Worm (Caenorhabditis elegans) whole organism, young adult: Measurements from ENCODE around the gene ceh-10.

Experiments used
- B0019.2 ChIP-seq: fragments of 200-800 bp; sonication (Bioruptor generic); conservative IDR thresholded peaks from 2 replicates; pipeline ENCODE4 v1.3.6; 2022; ENCODE audit warnings: missing genetic modification reagents, missing genetic modification characterization, missing compliant biosample characterization
- B0261.1 ChIP-seq: sonication (generic microtip); optimal IDR thresholded peaks from 2 replicates; lab custom pipeline; 2016; ENCODE audit warnings: mild to moderate bottlenecking, missing genetic modification characterization, moderate library complexity, missing compliant biosample characterization
- B0336.3 ChIP-seq: fragments of 200-800 bp; sonication (Bioruptor generic); IDR thresholded peaks from 2 replicates; pipeline ENCODE4 v1.3.6; 2022; ENCODE audit warnings: missing genetic modification characterization, missing compliant biosample characterization
- C17E4.6 ChIP-seq: fragments of 200-800 bp; sonication (Bioruptor generic); IDR thresholded peaks from 2 replicates; pipeline ENCODE4 v1.3.6; 2022; ENCODE audit warnings: missing genetic modification reagents, missing genetic modification characterization, missing compliant biosample characterization
- F22D6.2 ChIP-seq: sonication (generic microtip); optimal IDR thresholded peaks from 2 replicates; lab custom pipeline; 2016; ENCODE audit warnings: mild to moderate bottlenecking, missing genetic modification characterization, missing compliant biosample characterization
- F37B4.10 ChIP-seq: fragments of 200-800 bp; sonication (Bioruptor generic); IDR thresholded peaks from 2 replicates; pipeline ENCODE4 v1.3.6; 2022; ENCODE audit warnings: missing genetic modification characterization, missing compliant biosample characterization
- F49E8.2 ChIP-seq: sonication (generic microtip); optimal IDR thresholded peaks from 3 replicates; lab custom pipeline; 2017; ENCODE audit warnings: missing genetic modification characterization, mild to moderate bottlenecking, missing compliant biosample characterization, antibody characterized with exemption, moderate library complexity; ENCODE audit not compliant: insufficient read depth
- K11D2.4 ChIP-seq: fragments of 200-800 bp; sonication (Bioruptor generic); IDR thresholded peaks from 2 replicates; pipeline ENCODE4 v1.3.6; 2022; ENCODE audit warnings: missing genetic modification reagents, missing genetic modification characterization, missing compliant biosample characterization
- T26A5.8 ChIP-seq: sonication (generic microtip); optimal IDR thresholded peaks from 2 replicates; lab custom pipeline; 2016; ENCODE audit warnings: missing genetic modification characterization, missing compliant biosample characterization
- Y53G8AR.9 ChIP-seq: fragments of 200-800 bp; sonication (Bioruptor generic); conservative IDR thresholded peaks from 2 replicates; pipeline ENCODE4 v1.3.6; 2022; ENCODE audit warnings: missing genetic modification reagents, missing genetic modification characterization, missing compliant biosample characterization
- Y67H2A.10 ChIP-seq: fragments of 200-800 bp; sonication (Bioruptor generic); conservative IDR thresholded peaks from 2 replicates; pipeline ENCODE4 v1.3.6; 2022; ENCODE audit warnings: missing genetic modification reagents, missing genetic modification characterization, missing compliant biosample characterization
- Y79H2A.3 ChIP-seq: fragments of 200-800 bp; sonication (Bioruptor generic); conservative IDR thresholded peaks from 2 replicates; pipeline ENCODE4 v1.3.6; 2022; ENCODE audit warnings: missing genetic modification reagents, missing genetic modification characterization, missing compliant biosample characterization
- Y95B8A.8 ChIP-seq: fragments of 200-800 bp; sonication (Bioruptor generic); IDR thresholded peaks from 2 replicates; pipeline ENCODE4 v1.3.6; 2022; ENCODE audit warnings: missing genetic modification reagents, missing genetic modification characterization, missing compliant biosample characterization
- aptf-2 ChIP-seq: fragments of 200-800 bp; sonication (Bioruptor generic); conservative IDR thresholded peaks from 2 replicates; pipeline ENCODE4 v1.3.6; 2022; ENCODE audit warnings: missing genetic modification reagents, missing genetic modification characterization, missing compliant biosample characterization
- bed-1 ChIP-seq: fragments of 200-800 bp; sonication (Bioruptor generic); IDR thresholded peaks from 2 replicates; pipeline ENCODE4 v1.3.6; 2022; ENCODE audit warnings: missing genetic modification reagents, missing genetic modification characterization, missing compliant biosample characterization
- cebp-1 ChIP-seq, 2 experiments: fragments of 200-800 bp in 1 of 2; sonication (Bioruptor generic) in 1 of 2; sonication (generic microtip) in 1 of 2; IDR thresholded peaks in 1 of 2; optimal IDR thresholded peaks in 1 of 2; 2 replicates each; pipeline versions ENCODE4 v1.3.6 to Lab custom; 2017 to 2022; ENCODE audit warnings: missing compliant biosample characterization in 2 of 2, missing genetic modification characterization in 2 of 2, mild to moderate bottlenecking in 1 of 2, missing genetic modification reagents in 1 of 2, moderate library complexity in 1 of 2
- cebp-2 ChIP-seq: fragments of 200-800 bp; sonication (Bioruptor generic); IDR thresholded peaks from 2 replicates; pipeline ENCODE4 v1.3.6; 2022; ENCODE audit warnings: missing genetic modification characterization, missing compliant biosample characterization
- dox-1 ChIP-seq: fragments of 200-800 bp; sonication (Bioruptor generic); IDR thresholded peaks from 2 replicates; pipeline ENCODE4 v1.3.6; 2022; ENCODE audit warnings: missing genetic modification reagents, missing genetic modification characterization, missing compliant biosample characterization
- efl-1 ChIP-seq: fragments of 150-350 bp; optimal IDR thresholded peaks from 2 replicates; lab custom pipeline; 2014; ENCODE audit warnings: missing biosample characterization, missing genetic modification reagents, missing genetic modification characterization
- egl-44 ChIP-seq: fragments of 200-800 bp; sonication (Bioruptor generic); IDR thresholded peaks from 2 replicates; pipeline ENCODE4 v1.3.6; 2022; ENCODE audit warnings: missing genetic modification reagents, missing genetic modification characterization, missing compliant biosample characterization
- egrh-3 ChIP-seq: fragments of 200-800 bp; sonication (Bioruptor generic); IDR thresholded peaks from 2 replicates; pipeline ENCODE4 v1.3.6; 2022; ENCODE audit warnings: missing genetic modification reagents, missing genetic modification characterization, missing compliant biosample characterization
- gei-17 ChIP-seq: fragments of 200-800 bp; sonication (Bioruptor generic); optimal IDR thresholded peaks from 2 replicates; lab custom pipeline; 2018; ENCODE audit warnings: mild to moderate bottlenecking, missing genetic modification characterization, missing compliant biosample characterization
- hlh-12 ChIP-seq: sonication (generic microtip); optimal IDR thresholded peaks from 2 replicates; lab custom pipeline; 2016; ENCODE audit warnings: missing genetic modification characterization, missing compliant biosample characterization
- hmg-1.2 ChIP-seq: fragments of 200-800 bp; sonication (Bioruptor generic); IDR thresholded peaks from 2 replicates; pipeline ENCODE4 v1.3.6; 2022; ENCODE audit warnings: missing genetic modification reagents, missing genetic modification characterization, missing compliant biosample characterization
- hrde-1 ChIP-seq: sonication (generic microtip); optimal IDR thresholded peaks from 2 replicates; lab custom pipeline; 2016; ENCODE audit warnings: missing genetic modification characterization, mild to moderate bottlenecking, missing compliant biosample characterization, moderate library complexity, missing genotype, missing genetic modification reagents, borderline replicate concordance
- lag-1 ChIP-seq: fragments of 200-800 bp; sonication (Bioruptor generic); IDR thresholded peaks from 2 replicates; pipeline ENCODE4 v1.3.6; 2022; ENCODE audit warnings: missing genetic modification reagents, missing genetic modification characterization, missing compliant biosample characterization
- let-607 ChIP-seq, 2 experiments: fragments of 200-800 bp in 1 of 2; sonication (Bioruptor generic) in 1 of 2; sonication (generic microtip) in 1 of 2; optimal IDR thresholded peaks; 2 replicates each; lab custom pipeline; 2016 to 2018; ENCODE audit warnings: mild to moderate bottlenecking in 2 of 2, missing compliant biosample characterization in 2 of 2, missing genetic modification characterization in 2 of 2, moderate library complexity in 2 of 2, missing genotype in 1 of 2
- lin-35 ChIP-seq, 3 experiments: fragments of 150-350 bp in 2 of 3; sonication (generic microtip) in 1 of 3; optimal IDR thresholded peaks; 2 replicates each; lab custom pipeline; 2014 to 2018; ENCODE audit warnings: missing biosample characterization in 3 of 3, missing genetic modification characterization in 3 of 3, missing genetic modification reagents in 3 of 3
- lin-54 ChIP-seq: fragments of 200-800 bp; sonication (Bioruptor generic); optimal IDR thresholded peaks from 2 replicates; lab custom pipeline; 2018; ENCODE audit warnings: mild to moderate bottlenecking, missing genetic modification characterization, missing compliant biosample characterization
- lsl-1 ChIP-seq: fragments of 200-800 bp; sonication (Bioruptor generic); optimal IDR thresholded peaks from 2 replicates; lab custom pipeline; 2018; ENCODE audit warnings: mild to moderate bottlenecking, missing genetic modification characterization, moderate library complexity, missing compliant biosample characterization
- madf-10 ChIP-seq: sonication (generic microtip); optimal IDR thresholded peaks from 2 replicates; lab custom pipeline; 2016; ENCODE audit warnings: mild to moderate bottlenecking, missing genetic modification characterization, missing compliant biosample characterization
- mel-28 ChIP-seq: sonication (generic microtip); optimal IDR thresholded peaks from 2 replicates; lab custom pipeline; 2016; ENCODE audit warnings: borderline replicate concordance, mild to moderate bottlenecking, missing genetic modification characterization, missing compliant biosample characterization
- nfya-1 ChIP-seq: sonication (generic microtip); optimal IDR thresholded peaks from 2 replicates; lab custom pipeline; 2017; ENCODE audit warnings: antibody characterized with exemption, missing compliant biosample characterization, missing genetic modification characterization, borderline replicate concordance; ENCODE audit not compliant: insufficient read depth
- nhr-90 ChIP-seq: sonication (generic microtip); optimal IDR thresholded peaks from 2 replicates; lab custom pipeline; 2016; ENCODE audit warnings: missing genotype, mild to moderate bottlenecking, missing genetic modification characterization, missing compliant biosample characterization
- pha-4 ChIP-seq: fragments of 150-350 bp; sonication (generic microtip); optimal IDR thresholded peaks from 2 replicates; lab custom pipeline; 2014; ENCODE audit warnings: missing biosample characterization, missing genetic modification reagents, missing genetic modification characterization
- rcor-1 ChIP-seq: fragments of 200-800 bp; sonication (Bioruptor generic); IDR thresholded peaks from 2 replicates; pipeline ENCODE4 v1.3.6; 2022; ENCODE audit warnings: missing genetic modification reagents, missing genetic modification characterization, missing compliant biosample characterization
- rec-8 ChIP-seq, 2 experiments: sonication (generic microtip); optimal IDR thresholded peaks; 2 replicates each; lab custom pipeline; 2016; ENCODE audit warnings: mild to moderate bottlenecking in 2 of 2, missing genetic modification characterization in 2 of 2, missing genetic modification reagents in 2 of 2, missing genotype in 2 of 2, missing biosample characterization in 1 of 2, missing compliant biosample characterization in 1 of 2, moderate library complexity in 1 of 2
- repo-1 ChIP-seq: sonication (generic microtip); optimal IDR thresholded peaks from 2 replicates; lab custom pipeline; 2017; ENCODE audit warnings: mild to moderate bottlenecking, missing genetic modification characterization, missing compliant biosample characterization
- snpc-1.1 ChIP-seq: sonication (generic microtip); optimal IDR thresholded peaks from 2 replicates; lab custom pipeline; 2017; ENCODE audit warnings: missing genetic modification characterization, mild to moderate bottlenecking, missing compliant biosample characterization, antibody characterized with exemption, moderate library complexity, missing genotype, missing genetic modification reagents; ENCODE audit not compliant: insufficient read depth
- snpc-1.3 ChIP-seq: sonication (generic microtip); optimal IDR thresholded peaks from 2 replicates; lab custom pipeline; 2017; ENCODE audit warnings: missing genetic modification characterization, mild to moderate bottlenecking, missing compliant biosample characterization, antibody characterized with exemption, moderate library complexity, missing genotype, missing genetic modification reagents; ENCODE audit not compliant: insufficient read depth
- snpc-3.4 ChIP-seq: sonication (generic microtip); optimal IDR thresholded peaks from 2 replicates; lab custom pipeline; 2017; ENCODE audit warnings: missing genetic modification characterization, mild to moderate bottlenecking, missing compliant biosample characterization, antibody characterized with exemption, moderate library complexity, missing genotype, missing genetic modification reagents
- tlf-1 ChIP-seq: fragments of 200-800 bp; sonication (Bioruptor generic); optimal IDR thresholded peaks from 2 replicates; lab custom pipeline; 2018; ENCODE audit warnings: mild to moderate bottlenecking, missing genetic modification characterization, missing compliant biosample characterization
- zfh-2 ChIP-seq: fragments of 200-800 bp; sonication (Bioruptor generic); conservative IDR thresholded peaks from 2 replicates; pipeline ENCODE4 v1.3.6; 2022; ENCODE audit warnings: missing genetic modification reagents, missing genetic modification characterization, missing compliant biosample characterization
- ztf-26 ChIP-seq: sonication (generic microtip); optimal IDR thresholded peaks from 2 replicates; lab custom pipeline; 2017; ENCODE audit warnings: missing genetic modification characterization, missing compliant biosample characterization
- ztf-28 ChIP-seq: fragments of 200-800 bp; sonication (Bioruptor generic); IDR thresholded peaks from 2 replicates; pipeline ENCODE4 v1.3.6; 2022; ENCODE audit warnings: missing genetic modification reagents, missing genetic modification characterization, missing compliant biosample characterization

Gene ceh-10

DNA sequence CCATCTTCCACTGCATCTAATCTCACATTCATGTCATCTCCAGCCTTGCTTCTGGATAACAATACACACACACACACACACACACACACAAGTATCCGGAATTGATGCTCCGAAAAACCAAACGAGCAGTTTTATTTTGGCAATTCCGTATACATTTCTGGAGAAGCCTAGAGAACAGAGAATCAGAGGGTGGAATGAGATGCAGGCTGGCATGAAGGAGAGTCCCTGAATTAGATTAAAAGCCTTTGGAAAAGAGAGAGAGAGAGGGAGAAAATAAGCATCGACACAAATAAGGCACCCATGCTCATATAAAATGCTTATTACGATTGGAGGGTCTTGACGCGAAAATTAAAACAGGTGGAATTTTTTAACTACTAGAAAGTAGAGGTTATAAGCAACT, 38.1 kb upstream of the ceh-10 start:
- no peak for TF ChIP-seq B0336.3 (GFP tag; lab: Robert Waterston, UW)
- TF ChIP-seq lin-35 (GFP tag; optimal IDR thresholded peaks at IDR 0.05; lab: Kevin White, UChicago) = no peak
- no peak for TF ChIP-seq Y79H2A.3
- no peak for TF ChIP-seq aptf-2 (GFP tag; lab: Robert Waterston, UW)
- TF ChIP-seq egl-44 = no peak
- no peak for TF ChIP-seq Y67H2A.10
- no peak for TF ChIP-seq C17E4.6 (GFP tag; lab: Robert Waterston, UW)
- no peak for TF ChIP-seq rcor-1 (GFP tag; lab: Robert Waterston, UW)
- TF ChIP-seq F22D6.2 (tag; lab: Kevin White, UChicago) = no peak
- no peak for TF ChIP-seq rec-8 (tag; optimal IDR thresholded peaks at IDR 0.05; lab: Kevin White, UChicago)
- TF ChIP-seq tlf-1 (GFP tag; lab: Kevin White, UChicago) = no peak
- TF ChIP-seq F49E8.2 (tag; lab: Kevin White, UChicago) = no peak
- no peak for TF ChIP-seq Y53G8AR.9 (GFP tag; lab: Robert Waterston, UW)
- no peak for TF ChIP-seq mel-28 (tag; lab: Kevin White, UChicago)
- TF ChIP-seq ztf-28 (GFP tag; lab: Robert Waterston, UW) = no peak
- no peak for TF ChIP-seq snpc-1.1 (tag; lab: Kevin White, UChicago)
- TF ChIP-seq gei-17 = no peak
- TF ChIP-seq snpc-3.4 (tag; lab: Kevin White, UChicago) = no peak
- TF ChIP-seq dox-1 = no peak
- TF ChIP-seq efl-1 = no peak

DNA sequence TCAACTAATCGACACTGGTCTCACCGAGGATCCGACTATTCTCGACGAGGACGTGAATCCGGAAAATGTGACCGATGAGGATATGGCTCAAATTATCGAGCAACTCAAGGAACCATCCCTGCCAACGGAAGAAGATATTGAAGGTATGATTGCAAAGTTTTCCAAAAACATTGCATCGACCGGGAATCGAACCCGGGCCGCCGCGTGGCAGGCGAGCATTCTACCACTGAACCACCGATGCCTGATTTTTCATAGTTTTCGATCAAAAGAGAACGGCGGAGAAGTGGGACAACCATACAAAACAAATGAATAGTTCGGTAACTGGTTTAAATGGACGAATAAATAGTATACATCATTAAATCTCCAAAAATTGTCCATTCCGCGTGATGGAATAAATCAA, 37.0 kb upstream of the ceh-10 start:
- peak; percentile 37; the same call in 1 of the 2 replicates for TF ChIP-seq zfh-2 (GFP tag; lab: Robert Waterston, UW)
- no peak for TF ChIP-seq F37B4.10
- no peak for TF ChIP-seq repo-1 (tag; lab: Kevin White, UChicago)
- peak; percentile 50 for TF ChIP-seq lin-54 (GFP tag; lab: Kevin White, UChicago)
- TF ChIP-seq let-607 (tag; optimal IDR thresholded peaks at IDR 0.05; lab: Kevin White, UChicago) = peak in 1 of 2 experiments; percentile 43
- TF ChIP-seq B0019.2 (GFP tag; lab: Robert Waterston, UW) = no peak
- no peak; the same call in 1 of the 2 replicates for TF ChIP-seq Y53G8AR.9 (GFP tag; lab: Robert Waterston, UW)
- TF ChIP-seq lag-1 (GFP tag; lab: Robert Waterston, UW) = no peak
- peak; percentile 50 for TF ChIP-seq nhr-90 (tag; lab: Kevin White, UChicago)
- peak; percentile 81 for TF ChIP-seq B0261.1 (tag; lab: Kevin White, UChicago)
- no peak for TF ChIP-seq ztf-26 (tag; lab: Kevin White, UChicago)
- no peak for TF ChIP-seq hlh-12 (tag; lab: Kevin White, UChicago)
- peak; percentile 51 for TF ChIP-seq lsl-1 (GFP tag; lab: Kevin White, UChicago)
- TF ChIP-seq K11D2.4 (GFP tag; lab: Robert Waterston, UW) = no peak
- peak; percentile 36; the same call in 1 of the 2 replicates for TF ChIP-seq egrh-3 (GFP tag; lab: Robert Waterston, UW)
- peak in 1 of 2 experiments; percentile 43 for TF ChIP-seq rec-8 (tag; optimal IDR thresholded peaks at IDR 0.05; lab: Kevin White, UChicago)
- TF ChIP-seq bed-1 (GFP tag; lab: Robert Waterston, UW) = no peak
- TF ChIP-seq madf-10 (tag; lab: Kevin White, UChicago) = peak; percentile 48
- 0 out of 2 replicates have a peak, but pooled peaks have one; percentile 49 for TF ChIP-seq B0336.3 (GFP tag; lab: Robert Waterston, UW)
- TF ChIP-seq Y95B8A.8 (GFP tag; lab: Robert Waterston, UW) = 0 out of 2 replicates have a peak, but pooled peaks have one; percentile 21
- TF ChIP-seq snpc-1.3 (tag; lab: Kevin White, UChicago) = peak; percentile 75
- TF ChIP-seq hrde-1 (tag; lab: Kevin White, UChicago) = peak; percentile 21
- TF ChIP-seq F22D6.2 (tag; lab: Kevin White, UChicago) = no peak
- TF ChIP-seq T26A5.8 = no peak
- no peak for TF ChIP-seq nfya-1 (tag; lab: Kevin White, UChicago)
- peak; percentile 72 for TF ChIP-seq hmg-1.2 (GFP tag; lab: Robert Waterston, UW)
- no peak for TF ChIP-seq pha-4 (tag; lab: Kevin White, UChicago)
- no peak for TF ChIP-seq cebp-2 (GFP tag; lab: Robert Waterston, UW)
- no peak for TF ChIP-seq cebp-1 (GFP tag; IDR thresholded peaks at IDR 0.05; lab: Robert Waterston, UW)
- TF ChIP-seq cebp-1 (tag; optimal IDR thresholded peaks at IDR 0.05; lab: Kevin White, UChicago) = peak; percentile 31
